Worm (Caenorhabditis elegans) whole organism, L2 larva: ENCODE measurements around the gene F59B10.2.

Source experiments
- C34F6.9 ChIP-seq: fragments of 150-350 bp; optimal IDR thresholded peaks from 2 replicates; lab custom pipeline; 2014; ENCODE audit warnings: missing biosample characterization, missing genetic modification characterization
- F13H6.1 ChIP-seq: sonication (generic microtip); optimal IDR thresholded peaks from 2 replicates; lab custom pipeline; 2016; ENCODE audit warnings: missing genetic modification characterization, missing compliant biosample characterization
- R02D3.7 ChIP-seq: fragments of 150-350 bp; optimal IDR thresholded peaks from 2 replicates; lab custom pipeline; 2014; ENCODE audit warnings: missing biosample characterization, missing genetic modification characterization
- Y55F3AM.14 ChIP-seq: fragments of 200-800 bp; sonication (Bioruptor generic); optimal IDR thresholded peaks from 2 replicates; lab custom pipeline; 2018; ENCODE audit warnings: mild to moderate bottlenecking, missing genetic modification characterization, missing compliant biosample characterization
- ZK546.5 ChIP-seq: sonication (generic microtip); optimal IDR thresholded peaks from 2 replicates; lab custom pipeline; 2017; ENCODE audit warnings: missing biosample characterization, missing genetic modification characterization
- alr-1 ChIP-seq: fragments of 150-350 bp; optimal IDR thresholded peaks from 2 replicates; lab custom pipeline; 2014; ENCODE audit warnings: missing biosample characterization, missing genetic modification characterization
- ama-1 ChIP-seq: fragments of 150-350 bp; optimal IDR thresholded peaks from 2 replicates; lab custom pipeline; 2018; ENCODE audit warnings: inconsistent platforms
- ceh-16 ChIP-seq: fragments of 150-350 bp; optimal IDR thresholded peaks from 2 replicates; lab custom pipeline; 2014; ENCODE audit warnings: missing biosample characterization, missing genetic modification characterization
- ceh-82 ChIP-seq: fragments of 150-350 bp; optimal IDR thresholded peaks from 2 replicates; lab custom pipeline; 2014; ENCODE audit warnings: missing biosample characterization, missing genetic modification characterization
- crh-2 ChIP-seq: sonication (generic microtip); optimal IDR thresholded peaks from 2 replicates; lab custom pipeline; 2017; ENCODE audit warnings: missing biosample characterization, missing genetic modification characterization
- dmd-4 ChIP-seq: sonication (generic microtip); optimal IDR thresholded peaks from 2 replicates; lab custom pipeline; 2017; ENCODE audit warnings: missing biosample characterization, missing genetic modification characterization
- egl-27 ChIP-seq: sonication (generic microtip); optimal IDR thresholded peaks from 3 replicates; lab custom pipeline; 2017; ENCODE audit warnings: missing biosample characterization, missing genetic modification reagents, missing genetic modification characterization
- elt-1 ChIP-seq: fragments of 150-350 bp; optimal IDR thresholded peaks from 2 replicates; lab custom pipeline; 2014; ENCODE audit warnings: missing biosample characterization, missing genetic modification characterization
- elt-3 ChIP-seq: sonication (generic microtip); optimal IDR thresholded peaks from 2 replicates; lab custom pipeline; 2017; ENCODE audit warnings: missing biosample characterization, missing genetic modification characterization
- fos-1 ChIP-seq: fragments of 150-350 bp; optimal IDR thresholded peaks from 2 replicates; lab custom pipeline; 2014; ENCODE audit warnings: missing biosample characterization, missing genetic modification characterization
- gmeb-1 ChIP-seq: fragments of 150-350 bp; optimal IDR thresholded peaks from 2 replicates; lab custom pipeline; 2014; ENCODE audit warnings: missing biosample characterization, missing genetic modification characterization
- lin-39 ChIP-seq: fragments of 150-350 bp; optimal IDR thresholded peaks from 2 replicates; lab custom pipeline; 2014; ENCODE audit warnings: missing biosample characterization, missing genetic modification reagents, missing genetic modification characterization
- lsy-2 ChIP-seq, 2 experiments: fragments of 150-350 bp in 1 of 2; sonication (generic microtip) in 1 of 2; optimal IDR thresholded peaks; 2 replicates each; lab custom pipeline; 2014 to 2017; ENCODE audit warnings: missing biosample characterization in 2 of 2, missing genetic modification characterization in 2 of 2
- mab-5 ChIP-seq: fragments of 150-350 bp; optimal IDR thresholded peaks from 2 replicates; lab custom pipeline; 2014; ENCODE audit warnings: missing biosample characterization, missing genetic modification characterization
- mdl-1 ChIP-seq, 2 experiments: fragments of 150-350 bp in 1 of 2; sonication (generic microtip) in 1 of 2; optimal IDR thresholded peaks; 2 replicates each; lab custom pipeline; 2017; ENCODE audit warnings: missing biosample characterization in 2 of 2, missing genetic modification characterization in 2 of 2
- nhr-10 ChIP-seq: sonication (generic microtip); optimal IDR thresholded peaks from 2 replicates; lab custom pipeline; 2017; ENCODE audit warnings: missing biosample characterization, missing genetic modification characterization
- nhr-11 ChIP-seq: fragments of 150-350 bp; optimal IDR thresholded peaks from 2 replicates; lab custom pipeline; 2014; ENCODE audit warnings: missing biosample characterization, missing genetic modification characterization
- nhr-129 ChIP-seq: fragments of 150-350 bp; optimal IDR thresholded peaks from 2 replicates; lab custom pipeline; 2014; ENCODE audit warnings: missing biosample characterization, missing genetic modification characterization
- nhr-21 ChIP-seq: fragments of 150-350 bp; optimal IDR thresholded peaks from 2 replicates; lab custom pipeline; 2014; ENCODE audit warnings: missing biosample characterization, missing genetic modification characterization
- nhr-23 ChIP-seq: fragments of 150-350 bp; optimal IDR thresholded peaks from 2 replicates; lab custom pipeline; 2014; ENCODE audit warnings: missing biosample characterization, missing genetic modification reagents, missing genetic modification characterization
- nhr-237 ChIP-seq: fragments of 150-350 bp; optimal IDR thresholded peaks from 2 replicates; lab custom pipeline; 2014; ENCODE audit warnings: missing biosample characterization, missing genetic modification characterization
- nhr-25 ChIP-seq: fragments of 150-350 bp; sonication (generic microtip); optimal IDR thresholded peaks from 3 replicates; lab custom pipeline; 2014; ENCODE audit warnings: missing biosample characterization, missing genetic modification characterization
- nhr-6 ChIP-seq: fragments of 150-350 bp; optimal IDR thresholded peaks from 2 replicates; lab custom pipeline; 2014; ENCODE audit warnings: missing biosample characterization, missing genetic modification characterization
- nhr-77 ChIP-seq: fragments of 150-350 bp; optimal IDR thresholded peaks from 2 replicates; lab custom pipeline; 2014; ENCODE audit warnings: missing biosample characterization, missing genetic modification characterization
- peb-1 ChIP-seq: fragments of 150-350 bp; optimal IDR thresholded peaks from 2 replicates; lab custom pipeline; 2014; ENCODE audit warnings: missing biosample characterization, missing genetic modification characterization
- sem-4 ChIP-seq: fragments of 150-350 bp; optimal IDR thresholded peaks from 2 replicates; lab custom pipeline; 2014; ENCODE audit warnings: missing biosample characterization, missing genetic modification reagents, missing genetic modification characterization
- skn-1 ChIP-seq: sonication (generic microtip); optimal IDR thresholded peaks from 2 replicates; lab custom pipeline; 2017; ENCODE audit warnings: missing biosample characterization, missing genetic modification characterization
- sma-9 ChIP-seq, 2 experiments: fragments of 150-350 bp in 1 of 2; sonication (generic microtip) in 1 of 2; optimal IDR thresholded peaks; 2 replicates each; lab custom pipeline; 2014 to 2016; ENCODE audit warnings: missing genetic modification characterization in 2 of 2, mild to moderate bottlenecking in 1 of 2, missing biosample characterization in 1 of 2, missing compliant biosample characterization in 1 of 2, missing genetic modification reagents in 1 of 2, moderate library complexity in 1 of 2
- snpc-4 ChIP-seq: fragments of 150-350 bp; optimal IDR thresholded peaks from 2 replicates; lab custom pipeline; 2014; ENCODE audit warnings: missing biosample characterization, missing genetic modification characterization
- unc-39 ChIP-seq: fragments of 150-350 bp; optimal IDR thresholded peaks from 2 replicates; lab custom pipeline; 2014; ENCODE audit warnings: missing biosample characterization, missing genetic modification characterization
- unc-55 ChIP-seq: fragments of 150-350 bp; sonication (generic microtip); optimal IDR thresholded peaks from 3 replicates; lab custom pipeline; 2014; ENCODE audit warnings: missing biosample characterization, missing genetic modification reagents, missing genetic modification characterization
- unc-62 ChIP-seq: fragments of 150-350 bp; optimal IDR thresholded peaks from 2 replicates; lab custom pipeline; 2014; ENCODE audit warnings: missing biosample characterization, missing genetic modification reagents, missing genetic modification characterization
- ztf-1 ChIP-seq: fragments of 200-800 bp; sonication (Bioruptor generic); conservative IDR thresholded peaks from 2 replicates; pipeline ENCODE4 v1.3.6; 2022; ENCODE audit warnings: missing genetic modification characterization, missing compliant biosample characterization
- ztf-11 ChIP-seq: sonication (generic microtip); optimal IDR thresholded peaks from 2 replicates; lab custom pipeline; 2017; ENCODE audit warnings: missing biosample characterization, missing genetic modification characterization
- ztf-4 ChIP-seq: fragments of 150-350 bp; optimal IDR thresholded peaks from 2 replicates; lab custom pipeline; 2014; ENCODE audit warnings: missing biosample characterization, missing genetic modification characterization

Gene F59B10.2

DNA sequence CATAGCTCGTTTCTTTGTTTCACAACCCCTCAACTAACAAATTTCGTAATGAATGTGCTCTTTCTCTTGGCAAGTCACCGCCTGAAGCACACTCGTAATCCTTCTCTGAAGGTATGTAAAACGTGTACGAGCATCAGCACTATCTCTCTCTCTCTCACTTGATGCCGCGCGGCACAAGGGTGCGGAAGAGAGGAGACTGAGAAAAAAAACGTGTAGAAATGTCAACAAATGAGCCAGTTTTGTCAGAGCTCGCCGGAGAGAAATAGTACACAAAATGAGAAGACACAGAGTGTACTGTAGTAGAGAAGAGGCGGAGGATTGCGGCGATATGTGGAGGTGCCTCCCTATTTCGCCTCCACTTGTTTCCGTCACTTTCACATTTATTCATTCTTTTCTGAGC lies 596 bp upstream of the F59B10.2 start, which contains the start of gene F59B10.3:
Gene F59B10.3, plus strand, starts transcription at position 301 of the 400 bp plus-strand sequence.
- TF ChIP-seq F13H6.1 (peak; percentile 25), ztf-4 (tag; lab: Kevin White, UChicago) (no peak)
- TF ChIP-seq, all 48 proteins: peak for 1

DNA sequence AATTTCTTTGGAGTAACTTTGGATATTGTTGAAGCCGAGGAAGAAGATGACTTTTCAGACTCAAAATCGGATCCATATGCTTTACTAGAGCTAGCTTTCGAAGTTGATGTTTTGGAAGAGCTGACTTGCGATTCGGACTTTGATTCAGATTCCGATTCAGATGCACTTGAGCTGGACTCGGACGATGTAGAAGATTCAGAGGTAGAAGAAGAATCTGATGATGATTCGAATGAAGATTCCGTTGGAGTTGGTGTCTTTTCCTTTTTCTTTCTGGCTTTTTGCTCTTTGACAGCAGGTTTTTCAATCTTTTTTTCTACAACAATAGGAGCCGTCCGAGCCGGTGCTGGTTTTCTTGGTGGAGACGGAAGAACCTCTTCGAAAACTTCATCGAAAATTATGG lies 1.7 kb downstream of the F59B10.2 start:
- TF ChIP-seq ztf-11 (tag; lab: Kevin White, UChicago): no peak
- TF ChIP-seq ceh-82 (tag; lab: Kevin White, UChicago): no peak
- TF ChIP-seq nhr-10: no peak
- TF ChIP-seq dmd-4 (tag; lab: Kevin White, UChicago): no peak
- TF ChIP-seq nhr-237: no peak
- no peak for TF ChIP-seq nhr-21 (tag; lab: Kevin White, UChicago)
- TF ChIP-seq peb-1 (tag; lab: Kevin White, UChicago): no peak
- no peak for TF ChIP-seq skn-1
- TF ChIP-seq nhr-129 (tag; lab: Kevin White, UChicago): no peak
- TF ChIP-seq unc-62 (GFP tag; lab: Kevin White, UChicago): no peak
- no peak for TF ChIP-seq F13H6.1
- TF ChIP-seq nhr-6 (tag; lab: Kevin White, UChicago): no peak
- TF ChIP-seq ztf-1 (GFP tag; lab: Robert Waterston, UW): no peak

DNA sequence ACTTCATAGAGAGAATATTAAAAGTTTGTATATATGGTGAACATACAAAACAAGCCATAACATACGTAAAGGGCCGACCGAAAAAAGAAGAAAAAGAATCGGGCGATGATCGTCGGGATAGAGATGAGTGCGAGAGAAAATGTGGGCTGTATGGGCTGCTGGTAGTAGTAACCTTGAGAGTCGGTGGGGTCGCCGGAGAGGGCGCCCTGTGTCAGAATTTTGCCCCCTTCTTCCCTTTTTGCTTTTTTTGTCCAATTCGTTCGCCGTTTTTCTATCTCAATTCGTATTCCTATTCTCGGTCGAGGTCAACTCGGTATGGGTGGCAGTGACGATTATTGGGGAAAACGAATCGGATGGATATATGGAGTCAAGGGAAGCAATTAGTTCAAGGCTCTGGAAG lies 3.7 kb downstream of the F59B10.2 start:
- TF ChIP-seq ceh-16 (tag; lab: Kevin White, UChicago): peak; percentile 25
- no peak for TF ChIP-seq elt-1 (tag; lab: Kevin White, UChicago)
- no peak for TF ChIP-seq lin-39 (tag; lab: Kevin White, UChicago)
- peak; percentile 1 for TF ChIP-seq nhr-25 (tag; lab: Kevin White, UChicago)
- TF ChIP-seq ztf-4 (tag; lab: Kevin White, UChicago): no peak
- TF ChIP-seq crh-2: no peak
- peak; percentile 33 for TF ChIP-seq sma-9 (GFP tag; optimal IDR thresholded peaks at IDR 0.05; lab: Kevin White, UChicago)
- no peak for TF ChIP-seq sma-9 (tag; optimal IDR thresholded peaks at IDR 0.05; lab: Kevin White, UChicago)
- TF ChIP-seq, all 48 proteins: peak for 3

DNA sequence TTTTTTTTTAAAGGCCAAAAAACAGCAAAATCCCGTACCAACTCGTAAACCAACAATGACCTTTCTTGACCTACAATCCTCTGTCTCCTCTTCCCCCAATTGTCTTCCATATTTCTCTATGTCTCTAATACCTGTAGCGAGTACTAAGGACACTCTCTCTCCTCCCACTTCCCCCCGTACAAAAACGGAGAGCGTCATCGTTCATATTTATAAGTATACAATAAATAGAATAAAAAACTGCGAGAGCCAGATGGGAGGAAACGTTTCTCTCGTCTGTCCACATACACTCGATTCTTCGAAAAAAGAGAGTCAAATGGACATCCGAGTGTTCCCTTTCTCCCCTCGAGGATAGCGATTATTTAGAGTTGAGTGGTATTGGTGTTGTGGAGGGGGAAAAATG lies 4.9 kb downstream of the F59B10.2 start:
- TF ChIP-seq fos-1 (tag; lab: Kevin White, UChicago) (no peak), C34F6.9 (peak; percentile 23), sem-4 (tag; lab: Kevin White, UChicago) (peak; percentile 0), sma-9 (GFP tag; optimal IDR thresholded peaks at IDR 0.05; lab: Kevin White, UChicago) (peak; percentile 44), sma-9 (tag; optimal IDR thresholded peaks at IDR 0.05; lab: Kevin White, UChicago) (no peak), lsy-2 (tag; optimal IDR thresholded peaks at IDR 0.05; lab: Kevin White, UChicago) (no peak), ceh-82 (tag; lab: Kevin White, UChicago) (no peak), nhr-25 (tag; lab: Kevin White, UChicago) (peak; percentile 3), nhr-6 (tag; lab: Kevin White, UChicago) (peak; percentile 25), skn-1 (no peak), nhr-77 (tag; lab: Kevin White, UChicago) (no peak), unc-55 (GFP tag; lab: Kevin White, UChicago) (peak; percentile 13), R02D3.7 (tag; lab: Kevin White, UChicago) (no peak), elt-1 (tag; lab: Kevin White, UChicago) (no peak), unc-39 (tag; lab: Kevin White, UChicago) (no peak), nhr-10 (no peak), F13H6.1 (peak; percentile 30), egl-27 (tag; lab: Kevin White, UChicago) (peak; percentile 14), nhr-21 (tag; lab: Kevin White, UChicago) (no peak), nhr-11 (no peak)

- peak; percentile 84 for TF ChIP-seq nhr-129 (tag; lab: Kevin White, UChicago)
- TF ChIP-seq ztf-11 (tag; lab: Kevin White, UChicago): no peak
- peak; percentile 71 for TF ChIP-seq gmeb-1 (tag; lab: Kevin White, UChicago)
- TF ChIP-seq nhr-237: no peak
- no peak for TF ChIP-seq alr-1 (tag; lab: Kevin White, UChicago)
- TF ChIP-seq ztf-1 (GFP tag; lab: Robert Waterston, UW): no peak
- TF ChIP-seq snpc-4 (tag; lab: Kevin White, UChicago): peak; percentile 25
- no peak for TF ChIP-seq nhr-23 (tag; lab: Kevin White, UChicago)
- peak; percentile 92 for TF ChIP-seq peb-1 (tag; lab: Kevin White, UChicago)
- peak; percentile 37 for TF ChIP-seq mab-5 (tag; lab: Kevin White, UChicago)
- TF ChIP-seq nhr-25 (tag; lab: Kevin White, UChicago): peak; percentile 63
- TF ChIP-seq crh-2: peak; percentile 84
- no peak for TF ChIP-seq ceh-82 (tag; lab: Kevin White, UChicago)
- no peak for TF ChIP-seq nhr-10
- no peak for TF ChIP-seq skn-1
- no peak for TF ChIP-seq R02D3.7 (tag; lab: Kevin White, UChicago)
- peak; percentile 79 for TF ChIP-seq sem-4 (tag; lab: Kevin White, UChicago)
- TF ChIP-seq sma-9 (GFP tag; optimal IDR thresholded peaks at IDR 0.05; lab: Kevin White, UChicago): peak; percentile 93
- TF ChIP-seq sma-9 (tag; optimal IDR thresholded peaks at IDR 0.05; lab: Kevin White, UChicago): no peak
- no peak for TF ChIP-seq elt-3
- TF ChIP-seq ZK546.5 (tag; lab: Kevin White, UChicago): no peak
- no peak for TF ChIP-seq ama-1
- TF ChIP-seq C34F6.9: peak; percentile 85
- TF ChIP-seq ceh-16 (tag; lab: Kevin White, UChicago): peak; percentile 74
- TF ChIP-seq Y55F3AM.14 (GFP tag; lab: Kevin White, UChicago): peak; percentile 84
- TF ChIP-seq mdl-1 (tag; optimal IDR thresholded peaks at IDR 0.05; lab: Kevin White, UChicago): peak; percentile 64 to 85
- peak; percentile 97 for TF ChIP-seq F13H6.1
- TF ChIP-seq ztf-4 (tag; lab: Kevin White, UChicago): peak; percentile 63
- no peak for TF ChIP-seq unc-62 (GFP tag; lab: Kevin White, UChicago)
- peak; percentile 86 for TF ChIP-seq egl-27 (tag; lab: Kevin White, UChicago)
- TF ChIP-seq elt-1 (tag; lab: Kevin White, UChicago): peak; percentile 28
- peak; percentile 84 for TF ChIP-seq fos-1 (tag; lab: Kevin White, UChicago)
Observed at ce11 chrII:10502491-10503063, 7.1 kb downstream of the F59B10.2 start, which contains the start of gene myrf-1. TSS of gene myrf-1 (minus strand) at chrII:10502541.
